Fruit fly (Drosophila melanogaster) whole organism, embryonic: ENCODE results near the gene TFAM.

ENCODE experiments used
- Atf-2 ChIP-seq: fragments of 200-800 bp; sonication (Bioruptor generic); optimal IDR thresholded peaks from 2 replicates; lab custom pipeline; 2016; ENCODE audit warnings: missing biosample characterization, missing genetic modification characterization
- CG1024 ChIP-seq: fragments of 200-800 bp; sonication (Bioruptor generic); IDR thresholded peaks from 2 replicates; pipeline ENCODE4 v1.3.6; 2022; ENCODE audit warnings: missing biosample characterization, missing genetic modification characterization
- CG10321 ChIP-seq: fragments of 200-800 bp; sonication (Bioruptor generic); IDR thresholded peaks from 2 replicates; pipeline ENCODE4 v1.3.6; 2022; ENCODE audit warnings: missing biosample characterization, missing genetic modification characterization
- CG12391 ChIP-seq: fragments of 200-800 bp; sonication (Bioruptor generic); optimal IDR thresholded peaks from 3 replicates; lab custom pipeline; 2018; ENCODE audit warnings: missing biosample characterization, mild to moderate bottlenecking, missing genetic modification characterization, moderate library complexity
- CG14441 ChIP-seq: fragments of 200-800 bp; sonication (Bioruptor generic); IDR thresholded peaks from 2 replicates; pipeline ENCODE4 v1.3.6; 2022; ENCODE audit warnings: missing biosample characterization, missing genetic modification characterization
- CG15696 ChIP-seq: fragments of 200-800 bp; sonication (Bioruptor generic); optimal IDR thresholded peaks from 2 replicates; lab custom pipeline; 2019; ENCODE audit warnings: missing biosample characterization, mild to moderate bottlenecking, missing genetic modification characterization, moderate library complexity
- CG1603 ChIP-seq: fragments of 200-800 bp; sonication (Bioruptor generic); optimal IDR thresholded peaks from 2 replicates; lab custom pipeline; 2019; ENCODE audit warnings: missing biosample characterization, mild to moderate bottlenecking, missing genetic modification characterization, moderate library complexity
- CG17328 ChIP-seq: fragments of 200-800 bp; sonication (Bioruptor generic); IDR thresholded peaks from 2 replicates; pipeline ENCODE4 v1.3.6; 2022; ENCODE audit warnings: missing biosample characterization, missing genetic modification characterization
- CG17359 ChIP-seq: fragments of 200-800 bp; sonication (Bioruptor generic); optimal IDR thresholded peaks from 3 replicates; lab custom pipeline; 2018; ENCODE audit warnings: missing biosample characterization, mild to moderate bottlenecking, missing genetic modification characterization, moderate library complexity
- CG3726 ChIP-seq: fragments of 200-800 bp; sonication (Bioruptor generic); IDR thresholded peaks from 3 replicates; pipeline ENCODE4, ENCODE4 v1.3.6; 2022; ENCODE audit warnings: missing biosample characterization, missing genetic modification characterization
- CG3847 ChIP-seq: fragments of 200-800 bp; sonication (Bioruptor generic); IDR thresholded peaks from 2 replicates; pipeline ENCODE4 v1.3.6; 2022; ENCODE audit warnings: missing biosample characterization, missing genetic modification characterization
- CG43689 ChIP-seq: fragments of 200-800 bp; sonication (Bioruptor generic); IDR thresholded peaks from 2 replicates; pipeline ENCODE4 v1.3.6; 2022; ENCODE audit warnings: missing biosample characterization, missing genetic modification characterization
- CG4404 ChIP-seq: fragments of 200-800 bp; sonication (Bioruptor generic); IDR thresholded peaks from 2 replicates; pipeline ENCODE4 v1.3.6; 2022; ENCODE audit warnings: missing biosample characterization, missing genetic modification characterization
- CG4730 ChIP-seq: fragments of 200-800 bp; sonication (Bioruptor generic); IDR thresholded peaks from 2 replicates; pipeline ENCODE4 v1.3.6; 2022; ENCODE audit warnings: missing biosample characterization, missing genetic modification characterization
- CG8765 ChIP-seq: fragments of 200-800 bp; sonication (Bioruptor generic); IDR thresholded peaks from 2 replicates; pipeline ENCODE4 v1.3.6; 2022; ENCODE audit warnings: missing biosample characterization, missing genetic modification characterization
- CrebB ChIP-seq: fragments of 200-800 bp; sonication (Bioruptor generic); optimal IDR thresholded peaks from 3 replicates; lab custom pipeline; 2018; ENCODE audit warnings: missing biosample characterization, mild to moderate bottlenecking, missing genetic modification characterization
- Doc3 ChIP-seq: fragments of 200-800 bp; sonication (Bioruptor generic); IDR thresholded peaks from 3 replicates; pipeline ENCODE4 v1.3.6; 2022; ENCODE audit warnings: missing biosample characterization, missing genetic modification characterization; ENCODE audit not compliant: partially characterized antibody
- E2f1 ChIP-seq: fragments of 200-800 bp; sonication (Bioruptor generic); IDR thresholded peaks from 2 replicates; pipeline ENCODE4 v1.3.6; 2022; ENCODE audit warnings: missing biosample characterization, missing genetic modification characterization
- ERR ChIP-seq: fragments of 200-800 bp; sonication (Bioruptor generic); optimal IDR thresholded peaks from 2 replicates; lab custom pipeline; 2016; ENCODE audit warnings: missing biosample characterization, missing genetic modification characterization
- Eip74EF ChIP-seq, 2 experiments: fragments of 200-800 bp in 1 of 2; fragments of >200 bp in 1 of 2; sonication (Bioruptor generic) in 1 of 2; optimal IDR thresholded peaks; 2 replicates each; lab custom pipeline; 2017 to 2019; ENCODE audit warnings: missing biosample characterization in 2 of 2, missing genetic modification characterization in 2 of 2, mild to moderate bottlenecking in 1 of 2, moderate library complexity in 1 of 2
- Fer3 ChIP-seq: fragments of 200-800 bp; sonication (Bioruptor generic); optimal IDR thresholded peaks from 2 replicates; lab custom pipeline; 2018; ENCODE audit warnings: missing biosample characterization, mild to moderate bottlenecking, missing genetic modification characterization, moderate library complexity
- Hsf ChIP-seq: fragments of 200-800 bp; sonication (Bioruptor generic); optimal IDR thresholded peaks from 3 replicates; lab custom pipeline; 2016; ENCODE audit warnings: missing biosample characterization, missing genetic modification characterization
- Jarid2 ChIP-seq: fragments of 200-800 bp; sonication (Bioruptor generic); optimal IDR thresholded peaks from 3 replicates; lab custom pipeline; 2017; ENCODE audit warnings: mild to moderate bottlenecking, missing biosample characterization, missing genetic modification reagents, missing genetic modification characterization
- MTF-1 ChIP-seq: fragments of 200-800 bp; sonication (Bioruptor generic); optimal IDR thresholded peaks from 2 replicates; lab custom pipeline; 2018; ENCODE audit warnings: missing biosample characterization, mild to moderate bottlenecking, missing genetic modification characterization, borderline replicate concordance
- Mad ChIP-seq: fragments of 200-800 bp; sonication (Bioruptor generic); optimal IDR thresholded peaks from 2 replicates; lab custom pipeline; 2016; ENCODE audit warnings: missing biosample characterization, missing genetic modification characterization
- NC2β ChIP-seq: fragments of 200-800 bp; sonication (Bioruptor generic); optimal IDR thresholded peaks from 2 replicates; lab custom pipeline; 2016; ENCODE audit warnings: missing biosample characterization, missing genetic modification characterization
- Side ChIP-seq: fragments of 200-800 bp; sonication (Bioruptor generic); optimal IDR thresholded peaks from 2 replicates; lab custom pipeline; 2016; ENCODE audit warnings: missing biosample characterization, missing genetic modification characterization
- Sox100B ChIP-seq: fragments of 200-800 bp; sonication (Bioruptor generic); optimal IDR thresholded peaks from 3 replicates; lab custom pipeline; 2018; ENCODE audit warnings: missing biosample characterization, mild to moderate bottlenecking, missing genetic modification characterization
- Sry-δ ChIP-seq: fragments of 200-800 bp; sonication (Bioruptor generic); optimal IDR thresholded peaks from 2 replicates; lab custom pipeline; 2016; ENCODE audit warnings: missing biosample characterization, missing genetic modification characterization
- Tbp ChIP-seq: fragments of >200 bp; optimal IDR thresholded peaks from 2 replicates; lab custom pipeline; 2018; ENCODE audit warnings: missing biosample characterization, missing genetic modification characterization
- az2 ChIP-seq: fragments of 200-800 bp; sonication (Bioruptor generic); optimal IDR thresholded peaks from 3 replicates; lab custom pipeline; 2016; ENCODE audit warnings: missing biosample characterization, missing genetic modification characterization
- da ChIP-seq: fragments of 200-800 bp; sonication (Bioruptor generic); optimal IDR thresholded peaks from 2 replicates; lab custom pipeline; 2016; ENCODE audit warnings: missing biosample characterization, missing genetic modification characterization
- danr ChIP-seq: fragments of 200-800 bp; sonication (Bioruptor generic); IDR thresholded peaks from 2 replicates; pipeline ENCODE4 v1.3.6; 2022; ENCODE audit warnings: missing biosample characterization, missing genetic modification characterization
- dmrt11E ChIP-seq: fragments of 200-800 bp; sonication (Bioruptor generic); optimal IDR thresholded peaks from 3 replicates; lab custom pipeline; 2018; ENCODE audit warnings: missing biosample characterization, mild to moderate bottlenecking, missing genetic modification characterization, moderate library complexity
- en ChIP-seq: fragments of 200-800 bp; sonication (Bioruptor generic); optimal IDR thresholded peaks from 2 replicates; lab custom pipeline; 2016; ENCODE audit warnings: missing biosample characterization, missing genetic modification characterization
- fd102C ChIP-seq: fragments of 200-800 bp; sonication (Bioruptor generic); optimal IDR thresholded peaks from 2 replicates; lab custom pipeline; 2018; ENCODE audit warnings: missing biosample characterization, mild to moderate bottlenecking, missing genetic modification characterization, moderate library complexity
- fru ChIP-seq: fragments of >200 bp; optimal IDR thresholded peaks from 2 replicates; lab custom pipeline; 2017
- ftz-f1 ChIP-seq: fragments of 200-800 bp; sonication (Bioruptor generic); optimal IDR thresholded peaks from 2 replicates; lab custom pipeline; 2016; ENCODE audit warnings: missing biosample characterization, missing genetic modification characterization
- gce ChIP-seq: fragments of 200-800 bp; sonication (Bioruptor generic); IDR thresholded peaks from 3 replicates; pipeline ENCODE4 v1.3.6; 2022; ENCODE audit warnings: missing biosample characterization, missing genetic modification characterization
- gfzf ChIP-seq: fragments of 200-800 bp; sonication (Bioruptor generic); optimal IDR thresholded peaks from 2 replicates; lab custom pipeline; 2016; ENCODE audit warnings: missing biosample characterization, mild to moderate bottlenecking, missing genetic modification characterization, moderate library complexity
- gsb ChIP-seq: fragments of 200-800 bp; sonication (Bioruptor generic); IDR thresholded peaks from 2 replicates; pipeline ENCODE4 v1.3.6; 2022; ENCODE audit warnings: missing biosample characterization, missing genetic modification characterization
- hb ChIP-seq: fragments of 200-800 bp; sonication (Bioruptor generic); IDR thresholded peaks from 3 replicates; pipeline ENCODE4 v1.3.6; 2022; ENCODE audit warnings: missing biosample characterization, missing genetic modification characterization; ENCODE audit not compliant: partially characterized antibody
- insv ChIP-seq, 2 experiments: fragments of 200-800 bp; sonication (Bioruptor generic); optimal IDR thresholded peaks; 3 replicates each; lab custom pipeline; 2016 to 2018; ENCODE audit warnings: missing biosample characterization in 2 of 2, missing genetic modification characterization in 2 of 2
- kay ChIP-seq: fragments of 200-800 bp; sonication (Bioruptor generic); optimal IDR thresholded peaks from 2 replicates; lab custom pipeline; 2016; ENCODE audit warnings: missing biosample characterization, missing genetic modification characterization
- kni ChIP-seq: fragments of 200-800 bp; sonication (Bioruptor generic); optimal IDR thresholded peaks from 3 replicates; lab custom pipeline; 2017; ENCODE audit warnings: mild to moderate bottlenecking, missing biosample characterization, missing genetic modification reagents, missing genetic modification characterization
- lilli ChIP-seq: fragments of 200-800 bp; sonication (Bioruptor generic); optimal IDR thresholded peaks from 3 replicates; lab custom pipeline; 2016; ENCODE audit warnings: missing biosample characterization, missing genetic modification characterization
- pb ChIP-seq: fragments of 200-800 bp; sonication (Bioruptor generic); optimal IDR thresholded peaks from 3 replicates; lab custom pipeline; 2016; ENCODE audit warnings: missing biosample characterization, missing genetic modification characterization
- pfk ChIP-seq: fragments of 200-800 bp; sonication (Bioruptor generic); optimal IDR thresholded peaks from 2 replicates; lab custom pipeline; 2018; ENCODE audit warnings: missing biosample characterization, mild to moderate bottlenecking, missing genetic modification characterization, moderate library complexity
- so ChIP-seq: fragments of 200-800 bp; sonication (Bioruptor generic); IDR thresholded peaks from 3 replicates; pipeline ENCODE4 v1.3.6; 2022; ENCODE audit warnings: missing biosample characterization, missing genetic modification characterization
- tll ChIP-seq, 2 experiments: fragments of 200-800 bp in 1 of 2; fragments of >200 bp in 1 of 2; sonication (Bioruptor generic) in 1 of 2; optimal IDR thresholded peaks; 2 replicates each; lab custom pipeline; 2017 to 2019; ENCODE audit warnings: missing biosample characterization in 2 of 2, missing genetic modification characterization in 2 of 2, mild to moderate bottlenecking in 1 of 2, moderate library complexity in 1 of 2

The TFAM gene

dm6 chr3R:20592517-20593462 lies 16.0 kb upstream of the TFAM start, which contains the start of the genes Pus1 and bon (continued):
- TF ChIP-seq hb (no peak), en (GFP tag; lab: Kevin White, UChicago) (no peak), danr (no peak), CG43689 (GFP tag; lab: Robert Waterston, UW) (no peak), CG10321 (GFP tag; lab: Robert Waterston, UW) (no peak), so (GFP tag; lab: Robert Waterston, UW) (no peak), CG12391 (tag; lab: Kevin White, UChicago) (peak; percentile 23), Mad (peak; percentile 42), CG17359 (tag; lab: Kevin White, UChicago) (no peak), Doc3 (no peak), da (GFP tag; lab: Kevin White, UChicago) (no peak), fd102C (GFP tag; lab: Kevin White, UChicago) (no peak), Tbp (GFP tag; lab: Kevin White, UChicago) (no peak), Atf-2 (GFP tag; lab: Kevin White, UChicago) (no peak), CG4730 (GFP tag; lab: Robert Waterston, UW) (no peak), ERR (GFP tag; lab: Kevin White, UChicago) (no peak), dmrt11E (tag; lab: Kevin White, UChicago) (no peak), CG3726 (GFP tag; lab: Robert Waterston, UW) (no peak), lilli (GFP tag; lab: Kevin White, UChicago) (peak; percentile 60), kay (GFP tag; lab: Kevin White, UChicago) (no peak), Sox100B (no peak), Side (GFP tag; lab: Kevin White, UChicago) (peak; percentile 41), Eip74EF (GFP tag; optimal IDR thresholded peaks at IDR 0.05; lab: Kevin White, UChicago) (no peak), CG1024 (GFP tag; lab: Robert Waterston, UW) (no peak), E2f1 (GFP tag; lab: Robert Waterston, UW) (no peak), CrebB (no peak), pb (GFP tag; lab: Kevin White, UChicago) (no peak), CG15696 (tag; lab: Kevin White, UChicago) (no peak), CG14441 (GFP tag; lab: Robert Waterston, UW) (peak; percentile 74), az2 (no peak), pfk (GFP tag; lab: Kevin White, UChicago) (no peak), CG17328 (no peak; the same call in 1 of the 2 replicates), tll (GFP tag; optimal IDR thresholded peaks at IDR 0.05; lab: Kevin White, UChicago) (no peak), gfzf (GFP tag; lab: Kevin White, UChicago) (peak; percentile 60), CG1603 (tag; lab: Kevin White, UChicago) (peak; percentile 67), Fer3 (tag; lab: Kevin White, UChicago) (no peak), kni (GFP tag; lab: Kevin White, UChicago) (peak; percentile 30), fru (lab: Kevin White, UChicago) (no peak), MTF-1 (GFP tag; lab: Kevin White, UChicago) (no peak), insv (GFP tag; optimal IDR thresholded peaks at IDR 0.05; lab: Kevin White, UChicago) (no peak), Hsf (GFP tag; lab: Kevin White, UChicago) (peak; percentile 43), ftz-f1 (GFP tag; lab: Kevin White, UChicago) (peak; percentile 85), Jarid2 (GFP tag; lab: Kevin White, UChicago) (peak; percentile 49), Sry-δ (GFP tag; lab: Kevin White, UChicago) (peak; percentile 39), gce (no peak), gsb (GFP tag; lab: Robert Waterston, UW) (no peak), NC2β (peak; percentile 46), CG8765 (no peak), CG4404 (GFP tag; lab: Robert Waterston, UW) (no peak), CG3847 (GFP tag; lab: Robert Waterston, UW) (peak; percentile 64)
